Worm (Caenorhabditis elegans) whole organism, L4 larva: ENCODE measurements around the gene kdp-1.

Experiments used
- ama-1 ChIP-seq: fragments of 150-350 bp; optimal IDR thresholded peaks from 2 replicates; lab custom pipeline; 2014; ENCODE audit warnings: inconsistent platforms, mixed read lengths
- ceh-44 ChIP-seq: fragments of 200-800 bp; sonication (Bioruptor generic); IDR thresholded peaks from 2 replicates; pipeline ENCODE4 v1.3.6; 2022; ENCODE audit warnings: missing genetic modification reagents, missing genetic modification characterization, missing compliant biosample characterization
- daf-19 ChIP-seq: fragments of 200-800 bp; sonication (Bioruptor generic); conservative IDR thresholded peaks from 2 replicates; pipeline ENCODE4 v1.3.6; 2022; ENCODE audit warnings: missing genetic modification characterization, missing compliant biosample characterization
- egl-27 ChIP-seq: sonication (generic microtip); optimal IDR thresholded peaks from 3 replicates; lab custom pipeline; 2017; ENCODE audit warnings: missing biosample characterization, missing genetic modification reagents, missing genetic modification characterization
- fos-1 ChIP-seq: fragments of 150-350 bp; optimal IDR thresholded peaks from 2 replicates; lab custom pipeline; 2014; ENCODE audit warnings: missing biosample characterization, missing genetic modification characterization
- lin-13 ChIP-seq: fragments of 150-350 bp; optimal IDR thresholded peaks from 2 replicates; lab custom pipeline; 2014; ENCODE audit warnings: missing biosample characterization, missing genetic modification reagents, missing genetic modification characterization
- mdl-1 ChIP-seq, 2 experiments: fragments of 150-350 bp in 1 of 2; sonication (generic microtip) in 1 of 2; optimal IDR thresholded peaks; 2 replicates each; lab custom pipeline; 2014 to 2017; ENCODE audit warnings: missing biosample characterization in 2 of 2, missing genetic modification characterization in 2 of 2
- mxl-2 ChIP-seq: fragments of 200-800 bp; sonication (Bioruptor generic); conservative IDR thresholded peaks from 2 replicates; pipeline ENCODE4 v1.3.6; 2022; ENCODE audit warnings: missing genetic modification reagents, missing genetic modification characterization, missing compliant biosample characterization
- nhr-11 ChIP-seq: fragments of 150-350 bp; optimal IDR thresholded peaks from 2 replicates; lab custom pipeline; 2014; ENCODE audit warnings: missing biosample characterization, missing genetic modification characterization
- pha-4 ChIP-seq, 2 experiments: fragments of 150-350 bp in 1 of 2; fragments of 200-800 bp in 1 of 2; sonication (Bioruptor generic) in 1 of 2; IDR thresholded peaks in 1 of 2; optimal IDR thresholded peaks in 1 of 2; 2 replicates each; pipeline versions ENCODE4 v1.3.6 to Lab custom; 2014 to 2022; ENCODE audit warnings: missing genetic modification characterization in 2 of 2, missing genetic modification reagents in 2 of 2, missing biosample characterization in 1 of 2, missing compliant biosample characterization in 1 of 2
- snpc-1.2 ChIP-seq: fragments of 200-800 bp; sonication (Bioruptor generic); IDR thresholded peaks from 2 replicates; pipeline ENCODE4 v1.3.6; 2022; ENCODE audit warnings: missing genetic modification reagents, missing genetic modification characterization, missing compliant biosample characterization
- zfp-2 ChIP-seq: sonication (generic microtip); optimal IDR thresholded peaks from 2 replicates; lab custom pipeline; 2016; ENCODE audit warnings: mild to moderate bottlenecking, missing genetic modification characterization, missing compliant biosample characterization
- zip-2 ChIP-seq: fragments of 150-350 bp; optimal IDR thresholded peaks from 2 replicates; lab custom pipeline; 2014; ENCODE audit warnings: missing biosample characterization, missing genetic modification characterization
- ztf-11 ChIP-seq: fragments of 150-350 bp; optimal IDR thresholded peaks from 2 replicates; lab custom pipeline; 2014; ENCODE audit warnings: missing biosample characterization, missing genetic modification characterization

DNA sequence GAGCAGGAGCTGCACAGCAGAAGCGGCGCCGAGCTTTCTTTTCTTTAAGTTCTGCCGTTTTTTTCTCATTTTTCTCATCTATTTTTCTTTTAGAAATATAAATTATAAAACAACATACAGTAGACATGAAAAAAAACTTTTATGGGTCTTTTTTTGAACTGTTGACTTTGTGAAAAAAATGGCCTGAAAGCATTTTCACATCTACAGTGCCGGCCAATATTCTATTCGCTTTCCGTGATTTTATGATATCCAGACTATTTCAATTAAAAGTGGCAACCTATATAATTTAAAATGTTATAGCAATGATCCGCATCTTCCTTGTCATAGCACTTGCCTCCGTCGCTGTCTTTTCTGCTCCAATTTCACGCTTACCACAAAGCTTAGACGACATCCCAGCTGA, 28.1 kb downstream of the kdp-1 start, which contains the start of gene far-6:
- TF ChIP-seq fos-1 (tag; lab: Kevin White, UChicago): no peak
- no peak for TF ChIP-seq egl-27
- no peak for TF ChIP-seq snpc-1.2 (GFP tag; lab: Robert Waterston, UW)
- TF ChIP-seq ztf-11 (tag; lab: Kevin White, UChicago): no peak
- TF ChIP-seq zfp-2 (tag; lab: Kevin White, UChicago): no peak
- no peak for TF ChIP-seq nhr-11 (tag; lab: Kevin White, UChicago)
- no peak for TF ChIP-seq mdl-1 (tag; optimal IDR thresholded peaks at IDR 0.05; lab: Kevin White, UChicago)
- TF ChIP-seq pha-4 (GFP tag; IDR thresholded peaks at IDR 0.05; lab: Robert Waterston, UW): no peak
- no peak for TF ChIP-seq pha-4 (tag; optimal IDR thresholded peaks at IDR 0.05; lab: Kevin White, UChicago)
- no peak for TF ChIP-seq zip-2 (tag; lab: Kevin White, UChicago)
- TF ChIP-seq ama-1 (lab: Kevin White, UChicago): no peak
- no peak for TF ChIP-seq daf-19 (GFP tag; lab: Robert Waterston, UW)
- TF ChIP-seq ceh-44 (GFP tag; lab: Robert Waterston, UW): no peak
- no peak for TF ChIP-seq mxl-2
- no peak for TF ChIP-seq lin-13 (GFP tag; lab: Kevin White, UChicago)
